Fruit fly (Drosophila melanogaster) whole organism, prepupa: Measurements from ENCODE around the gene CG12123.

Experiments
- Blimp-1 ChIP-seq: fragments of 200-800 bp; sonication (Bioruptor generic); optimal IDR thresholded peaks from 3 replicates; lab custom pipeline; 2017; ENCODE audit warnings: missing biosample characterization, missing genetic modification characterization, mild to moderate bottlenecking, moderate library complexity, missing genetic modification reagents
- CG10631 ChIP-seq: fragments of 200-800 bp; sonication (Bioruptor generic); optimal IDR thresholded peaks from 2 replicates; lab custom pipeline; 2016; ENCODE audit warnings: missing biosample characterization, missing genetic modification characterization
- CG10669 ChIP-seq: fragments of 200-800 bp; sonication (Bioruptor generic); optimal IDR thresholded peaks from 3 replicates; lab custom pipeline; 2018; ENCODE audit warnings: missing biosample characterization, mild to moderate bottlenecking, missing genetic modification characterization, moderate library complexity
- CG11294 ChIP-seq: fragments of 200-800 bp; sonication (Bioruptor generic); IDR thresholded peaks from 2 replicates; pipeline ENCODE4 v1.3.6; 2022; ENCODE audit warnings: missing biosample characterization, missing genetic modification characterization
- CG11762 ChIP-seq: fragments of 200-800 bp; sonication (Bioruptor generic); optimal IDR thresholded peaks from 3 replicates; lab custom pipeline; 2016; ENCODE audit warnings: missing biosample characterization, missing genetic modification characterization; ENCODE audit not compliant: insufficient read depth
- CG15336 ChIP-seq: fragments of 200-800 bp; sonication (Bioruptor generic); IDR thresholded peaks from 2 replicates; pipeline ENCODE4 v1.3.6; 2022; ENCODE audit warnings: missing biosample characterization, missing genetic modification characterization
- CG1621 ChIP-seq: fragments of 200-800 bp; sonication (Bioruptor generic); optimal IDR thresholded peaks from 3 replicates; lab custom pipeline; 2018; ENCODE audit warnings: missing biosample characterization, mild to moderate bottlenecking, missing genetic modification characterization
- CG16779 ChIP-seq: fragments of 200-800 bp; sonication (Bioruptor generic); optimal IDR thresholded peaks from 3 replicates; lab custom pipeline; 2017; ENCODE audit warnings: missing biosample characterization, mild to moderate bottlenecking, missing genetic modification characterization
- CG3032 ChIP-seq: fragments of 200-800 bp; optimal IDR thresholded peaks from 2 replicates; lab custom pipeline; 2019; ENCODE audit warnings: missing biosample characterization, mild to moderate bottlenecking, missing genetic modification characterization, moderate library complexity
- CG31627 ChIP-seq: fragments of 200-800 bp; sonication (Bioruptor generic); optimal IDR thresholded peaks from 3 replicates; lab custom pipeline; 2016; ENCODE audit warnings: missing biosample characterization, missing genetic modification characterization
- CG32006 ChIP-seq: fragments of 200-800 bp; sonication (Bioruptor generic); optimal IDR thresholded peaks from 3 replicates; lab custom pipeline; 2017; ENCODE audit warnings: missing biosample characterization, mild to moderate bottlenecking, missing genetic modification characterization
- CG34406 ChIP-seq: fragments of 200-800 bp; sonication (Bioruptor generic); optimal IDR thresholded peaks from 3 replicates; lab custom pipeline; 2016; ENCODE audit warnings: missing biosample characterization, missing genetic modification characterization
- CG3919 ChIP-seq: fragments of 200-800 bp; sonication (Bioruptor generic); optimal IDR thresholded peaks from 3 replicates; lab custom pipeline; 2016; ENCODE audit warnings: missing biosample characterization, missing genetic modification characterization
- CG4318 ChIP-seq: fragments of 200-800 bp; sonication (Bioruptor generic); optimal IDR thresholded peaks from 3 replicates; lab custom pipeline; 2017; ENCODE audit warnings: missing biosample characterization, mild to moderate bottlenecking, missing genetic modification characterization
- CG6163 ChIP-seq: fragments of 200-800 bp; sonication (Bioruptor generic); IDR thresholded peaks from 3 replicates; pipeline ENCODE4 v1.3.6; 2022; ENCODE audit warnings: missing biosample characterization, missing genetic modification characterization
- CG6276 ChIP-seq: fragments of 200-800 bp; sonication (Bioruptor generic); optimal IDR thresholded peaks from 2 replicates; lab custom pipeline; 2017; ENCODE audit warnings: missing biosample characterization, mild to moderate bottlenecking, missing genetic modification characterization
- CG6792 ChIP-seq: fragments of 200-800 bp; sonication (Bioruptor generic); optimal IDR thresholded peaks from 3 replicates; lab custom pipeline; 2016; ENCODE audit warnings: missing biosample characterization, missing genetic modification characterization
- CG7368 ChIP-seq: fragments of 200-800 bp; sonication (Bioruptor generic); optimal IDR thresholded peaks from 3 replicates; lab custom pipeline; 2016; ENCODE audit warnings: missing biosample characterization, missing genetic modification characterization
- CG8119 ChIP-seq: fragments of 200-800 bp; sonication (Bioruptor generic); IDR thresholded peaks from 3 replicates; pipeline ENCODE4 v1.3.6; 2022; ENCODE audit warnings: missing biosample characterization, missing genetic modification characterization
- CG8319 ChIP-seq: fragments of 200-800 bp; sonication (Bioruptor generic); optimal IDR thresholded peaks from 3 replicates; lab custom pipeline; 2016; ENCODE audit warnings: missing biosample characterization, missing genetic modification characterization
- Eip75B ChIP-seq: fragments of 200-800 bp; sonication (Bioruptor generic); optimal IDR thresholded peaks from 3 replicates; lab custom pipeline; 2016; ENCODE audit warnings: missing biosample characterization, missing genetic modification characterization
- Eip78C ChIP-seq: fragments of 200-800 bp; sonication (Bioruptor generic); peaks from one replicate; lab custom pipeline; 2016; ENCODE audit warnings: missing biosample characterization, missing genetic modification characterization
- Eip93F ChIP-seq: fragments of 200-800 bp; sonication (Bioruptor generic); optimal IDR thresholded peaks from 2 replicates; lab custom pipeline; 2016; ENCODE audit warnings: missing biosample characterization, mild to moderate bottlenecking, missing genetic modification characterization
- Ets96B ChIP-seq: fragments of 200-800 bp; optimal IDR thresholded peaks from 2 replicates; lab custom pipeline; 2019; ENCODE audit warnings: missing biosample characterization, mild to moderate bottlenecking, missing genetic modification characterization, moderate library complexity
- Gug ChIP-seq: fragments of 200-800 bp; sonication (Bioruptor generic); IDR thresholded peaks from 2 replicates; pipeline ENCODE4 v1.3.6; 2022; ENCODE audit warnings: missing biosample characterization, missing genetic modification characterization
- Hr38 ChIP-seq: sonication (Bioruptor generic); optimal IDR thresholded peaks from 2 replicates; lab custom pipeline; 2016; ENCODE audit warnings: missing biosample characterization, missing genetic modification characterization
- Hr39 ChIP-seq: fragments of 200-800 bp; sonication (Bioruptor generic); optimal IDR thresholded peaks from 2 replicates; lab custom pipeline; 2016; ENCODE audit warnings: missing biosample characterization, missing genetic modification characterization
- Hr4 ChIP-seq: fragments of 200-800 bp; sonication (Bioruptor generic); optimal IDR thresholded peaks from 3 replicates; lab custom pipeline; 2016; ENCODE audit warnings: missing biosample characterization, missing genetic modification characterization
- Lpt ChIP-seq: fragments of 200-800 bp; sonication (Bioruptor generic); optimal IDR thresholded peaks from 3 replicates; lab custom pipeline; 2016; ENCODE audit warnings: missing biosample characterization, missing genetic modification characterization
- Met ChIP-seq: fragments of 200-800 bp; sonication (Bioruptor generic); optimal IDR thresholded peaks from 3 replicates; lab custom pipeline; 2016; ENCODE audit warnings: missing biosample characterization, missing genetic modification characterization
- OdsH ChIP-seq: fragments of 200-800 bp; sonication (Bioruptor generic); optimal IDR thresholded peaks from 3 replicates; lab custom pipeline; 2016; ENCODE audit warnings: missing biosample characterization, missing genetic modification characterization
- Sox102F ChIP-seq: fragments of 200-800 bp; sonication (Bioruptor generic); optimal IDR thresholded peaks from 2 replicates; lab custom pipeline; 2016; ENCODE audit warnings: missing biosample characterization, mild to moderate bottlenecking, missing genetic modification characterization
- Sox15 ChIP-seq: fragments of 200-800 bp; sonication (Bioruptor generic); optimal IDR thresholded peaks from 3 replicates; lab custom pipeline; 2016; ENCODE audit warnings: missing biosample characterization, missing genetic modification characterization
- achi ChIP-seq: fragments of 200-800 bp; sonication (Bioruptor generic); optimal IDR thresholded peaks from 3 replicates; lab custom pipeline; 2016; ENCODE audit warnings: missing biosample characterization, missing genetic modification characterization
- acj6 ChIP-seq: fragments of 200-800 bp; sonication (Bioruptor generic); optimal IDR thresholded peaks from 3 replicates; lab custom pipeline; 2016; ENCODE audit warnings: missing biosample characterization, missing genetic modification characterization
- dac ChIP-seq: fragments of 200-800 bp; sonication (Bioruptor generic); optimal IDR thresholded peaks from 2 replicates; lab custom pipeline; 2017; ENCODE audit warnings: missing biosample characterization, mild to moderate bottlenecking, missing genetic modification characterization
- eg ChIP-seq: fragments of 200-800 bp; sonication (Bioruptor generic); IDR thresholded peaks from 3 replicates; pipeline ENCODE4 v1.3.6; 2022; ENCODE audit warnings: missing biosample characterization, missing genetic modification characterization
- esn ChIP-seq: fragments of 200-800 bp; sonication (Bioruptor generic); optimal IDR thresholded peaks from 2 replicates; lab custom pipeline; 2016; ENCODE audit warnings: missing biosample characterization, mild to moderate bottlenecking, missing genetic modification characterization, moderate library complexity
- fd59A ChIP-seq: fragments of 200-800 bp; sonication (Bioruptor generic); optimal IDR thresholded peaks from 2 replicates; lab custom pipeline; 2017; ENCODE audit warnings: missing biosample characterization, mild to moderate bottlenecking, missing genetic modification characterization, missing genetic modification reagents
- fd85E ChIP-seq: fragments of 200-800 bp; sonication (Bioruptor generic); optimal IDR thresholded peaks from 3 replicates; lab custom pipeline; 2016; ENCODE audit warnings: missing biosample characterization, missing genetic modification characterization
- pdm3 ChIP-seq: fragments of 200-800 bp; sonication (Bioruptor generic); optimal IDR thresholded peaks from 3 replicates; lab custom pipeline; 2016; ENCODE audit warnings: missing biosample characterization, missing genetic modification characterization
- salr ChIP-seq, 2 experiments: fragments of 200-800 bp; sonication (Bioruptor generic); optimal IDR thresholded peaks; 3 replicates each; lab custom pipeline; 2016 to 2018; ENCODE audit warnings: missing biosample characterization in 2 of 2, missing genetic modification characterization in 2 of 2, mild to moderate bottlenecking in 1 of 2
- spab ChIP-seq: fragments of 200-800 bp; sonication (Bioruptor generic); optimal IDR thresholded peaks from 2 replicates; lab custom pipeline; 2017; ENCODE audit warnings: missing biosample characterization, mild to moderate bottlenecking, missing genetic modification characterization, missing genetic modification reagents
- svp ChIP-seq: fragments of 200-800 bp; sonication (Bioruptor generic); peaks from one replicate; lab custom pipeline; 2016; ENCODE audit warnings: missing biosample characterization, missing genetic modification characterization
- topi ChIP-seq: fragments of 200-800 bp; sonication (Bioruptor generic); optimal IDR thresholded peaks from 3 replicates; lab custom pipeline; 2016; ENCODE audit warnings: missing biosample characterization, missing genetic modification characterization
- vri ChIP-seq: fragments of 200-800 bp; sonication (Bioruptor generic); optimal IDR thresholded peaks from 3 replicates; lab custom pipeline; 2016; ENCODE audit warnings: missing biosample characterization, mild to moderate bottlenecking, missing genetic modification characterization

The CG12123 gene

DNA sequence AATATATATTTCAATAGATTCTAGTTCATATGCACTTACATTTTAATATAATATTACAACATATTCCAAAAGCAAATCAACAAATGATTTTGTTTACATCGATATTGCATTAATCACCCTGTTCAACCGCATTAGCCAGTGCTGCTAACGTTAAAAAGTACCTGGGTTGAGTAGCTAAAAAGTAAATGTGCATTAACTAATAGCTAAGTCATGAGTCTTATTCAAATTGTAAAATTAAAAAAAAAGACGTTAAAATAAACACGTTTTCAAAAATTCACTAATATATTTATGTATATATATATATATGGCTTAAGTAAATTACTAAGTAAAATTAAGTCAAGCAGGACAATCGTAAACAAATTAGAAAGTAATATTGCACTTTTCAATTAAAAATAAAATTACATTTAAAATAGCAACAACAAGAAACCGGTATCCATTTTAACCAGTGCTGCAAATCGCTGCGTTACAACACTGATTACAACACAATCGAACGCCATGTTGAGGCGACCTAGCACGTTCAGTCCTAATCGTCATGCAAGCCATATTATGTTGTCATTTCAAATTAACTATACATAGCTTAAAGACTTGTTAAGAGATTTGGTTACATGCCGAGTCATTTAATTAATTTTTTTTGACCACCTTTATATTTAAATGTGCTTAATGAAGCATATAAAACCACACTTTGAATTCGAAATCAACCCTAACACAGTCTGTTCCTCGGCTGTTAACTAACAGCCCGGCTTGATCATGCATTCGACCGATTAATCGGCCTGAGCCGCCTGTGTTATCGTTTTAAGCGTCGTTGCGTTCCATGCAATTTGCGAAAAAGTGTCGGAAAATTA, 43.8 kb downstream of the CG12123 start, which contains the start of gene CG10555 (continued):
- TF ChIP-seq fd85E: peak; percentile 46
- peak; percentile 87 for TF ChIP-seq esn
- peak; percentile 52 for TF ChIP-seq CG8319
- TF ChIP-seq Hr4 (GFP tag; lab: Kevin White, UChicago): peak; percentile 72
- peak; percentile 86 for TF ChIP-seq topi
- TF ChIP-seq Sox102F (GFP tag; lab: Kevin White, UChicago): peak; percentile 79
- TF ChIP-seq CG1621 (tag; lab: Kevin White, UChicago): peak; percentile 35
- peak; percentile 85 for TF ChIP-seq svp
- peak; percentile 74 for TF ChIP-seq OdsH (GFP tag; lab: Kevin White, UChicago)
- peak; percentile 40 for TF ChIP-seq Blimp-1 (GFP tag; lab: Kevin White, UChicago)
- no peak for TF ChIP-seq Eip93F (GFP tag; lab: Kevin White, UChicago)
- TF ChIP-seq Hr39 (GFP tag; lab: Kevin White, UChicago): peak; percentile 90
- TF ChIP-seq CG6276 (GFP tag; lab: Kevin White, UChicago): peak; percentile 32
- peak; percentile 11; the same call in 1 of the 2 replicates for TF ChIP-seq Gug (GFP tag; lab: Robert Waterston, UW)
- TF ChIP-seq pdm3 (GFP tag; lab: Kevin White, UChicago): peak; percentile 86
- peak; percentile 59 for TF ChIP-seq Eip75B (GFP tag; lab: Kevin White, UChicago)
- TF ChIP-seq CG6792 (GFP tag; lab: Kevin White, UChicago): peak; percentile 70
- peak; percentile 81 for TF ChIP-seq Sox15 (GFP tag; lab: Kevin White, UChicago)
- no peak for TF ChIP-seq Hr38 (GFP tag; lab: Kevin White, UChicago)
- no peak for TF ChIP-seq vri (GFP tag; lab: Kevin White, UChicago)
- TF ChIP-seq achi (GFP tag; lab: Kevin White, UChicago): peak; percentile 64
- TF ChIP-seq CG31627 (GFP tag; lab: Kevin White, UChicago): peak; percentile 90
- TF ChIP-seq salr (GFP tag; optimal IDR thresholded peaks at IDR 0.05; lab: Kevin White, UChicago): peak; percentile 63 to 73
- TF ChIP-seq CG7368: peak; percentile 36
- TF ChIP-seq CG11294: peak; percentile 73; the same call in 1 of the 2 replicates
- peak; percentile 75 for TF ChIP-seq eg (GFP tag; lab: Robert Waterston, UW)
- TF ChIP-seq fd59A (GFP tag; lab: Kevin White, UChicago): peak; percentile 73
- TF ChIP-seq CG34406 (GFP tag; lab: Kevin White, UChicago): peak; percentile 61
- TF ChIP-seq CG8119 (GFP tag; lab: Robert Waterston, UW): peak; percentile 67
- peak; percentile 84 for TF ChIP-seq CG10631 (GFP tag; lab: Kevin White, UChicago)

DNA sequence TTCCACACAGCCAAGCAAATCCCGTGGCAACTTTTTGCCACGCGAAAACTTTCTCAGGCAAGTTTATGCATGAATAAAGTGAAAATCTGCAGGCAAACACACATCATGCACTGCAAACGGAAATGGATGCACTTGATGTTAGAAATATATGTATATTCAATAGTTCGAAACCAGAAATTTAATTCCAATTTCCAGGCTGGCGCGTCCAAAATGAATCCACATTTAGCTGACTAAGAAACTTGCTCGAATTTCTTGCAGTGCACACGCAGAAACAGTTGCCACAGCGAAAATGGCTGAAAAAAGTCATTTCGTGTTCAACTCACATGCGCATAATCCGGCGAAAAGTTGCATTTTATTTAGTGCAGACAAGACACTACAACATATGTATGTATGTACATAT, 45.5 kb downstream of the CG12123 start:
- TF ChIP-seq CG4318 (GFP tag; lab: Kevin White, UChicago) (peak; percentile 40), CG1621 (tag; lab: Kevin White, UChicago) (no peak), CG3032 (tag; lab: Kevin White, UChicago) (no peak), CG10669 (peak; percentile 6), pdm3 (GFP tag; lab: Kevin White, UChicago) (peak; percentile 39), CG15336 (GFP tag; lab: Robert Waterston, UW) (peak; percentile 78), acj6 (GFP tag; lab: Kevin White, UChicago) (peak; percentile 19), CG6276 (GFP tag; lab: Kevin White, UChicago) (peak; percentile 48), Met (peak; percentile 7), Hr4 (GFP tag; lab: Kevin White, UChicago) (peak; percentile 79), CG34406 (GFP tag; lab: Kevin White, UChicago) (no peak), svp (peak; percentile 19), spab (GFP tag; lab: Kevin White, UChicago) (no peak), CG8119 (GFP tag; lab: Robert Waterston, UW) (peak; percentile 75), CG3919 (GFP tag; lab: Kevin White, UChicago) (peak; percentile 21), achi (GFP tag; lab: Kevin White, UChicago) (peak; percentile 42), Sox102F (GFP tag; lab: Kevin White, UChicago) (no peak), Gug (GFP tag; lab: Robert Waterston, UW) (peak; percentile 61), eg (GFP tag; lab: Robert Waterston, UW) (peak; percentile 77), CG11294 (peak; percentile 52; the same call in 1 of the 2 replicates), CG6792 (GFP tag; lab: Kevin White, UChicago) (no peak), Ets96B (tag; lab: Kevin White, UChicago) (no peak), Sox15 (GFP tag; lab: Kevin White, UChicago) (no peak), OdsH (GFP tag; lab: Kevin White, UChicago) (peak; percentile 32), CG31627 (GFP tag; lab: Kevin White, UChicago) (no peak), CG32006 (peak; percentile 65), CG16779 (tag; lab: Kevin White, UChicago) (no peak), dac (GFP tag; lab: Kevin White, UChicago) (peak; percentile 22), Eip78C (peak; percentile 77), CG11762 (GFP tag; lab: Kevin White, UChicago) (no peak), Hr39 (GFP tag; lab: Kevin White, UChicago) (peak; percentile 9), CG6163 (GFP tag; lab: Robert Waterston, UW) (peak; percentile 81), Lpt (GFP tag; lab: Kevin White, UChicago) (peak; percentile 24)
